Fruit fly (Drosophila melanogaster) whole organism, embryonic: Measurements from ENCODE around the gene solo.
A peak's percentile ranks its signal among the peaks of the same experiment; 100 is the strongest.

Experiments used
- Ada2b ChIP-seq: fragments of 200-800 bp; sonication (Bioruptor generic); IDR thresholded peaks from 2 replicates; pipeline ENCODE4 v1.3.6; 2022; ENCODE audit warnings: missing biosample characterization, missing genetic modification characterization
- Antp ChIP-seq: fragments of 200-800 bp; sonication (Bioruptor generic); optimal IDR thresholded peaks from 3 replicates; lab custom pipeline; 2016; ENCODE audit warnings: missing biosample characterization, missing genetic modification characterization
- CG10431 ChIP-seq: fragments of 200-800 bp; sonication (Bioruptor generic); optimal IDR thresholded peaks from 3 replicates; lab custom pipeline; 2018; ENCODE audit warnings: missing biosample characterization, mild to moderate bottlenecking, missing genetic modification characterization
- CG12104 ChIP-seq: fragments of 200-800 bp; sonication (Bioruptor generic); optimal IDR thresholded peaks from 3 replicates; lab custom pipeline; 2016; ENCODE audit warnings: missing biosample characterization, missing genetic modification characterization
- CG12769 ChIP-seq: fragments of 200-800 bp; sonication (Bioruptor generic); optimal IDR thresholded peaks from 2 replicates; lab custom pipeline; 2019; ENCODE audit warnings: missing biosample characterization, mild to moderate bottlenecking, missing genetic modification characterization, moderate library complexity
- CG12942 ChIP-seq: fragments of 200-800 bp; sonication (Bioruptor generic); optimal IDR thresholded peaks from 3 replicates; lab custom pipeline; 2016; ENCODE audit warnings: missing biosample characterization, missing genetic modification characterization
- CG14050 ChIP-seq: fragments of 200-800 bp; sonication (Bioruptor generic); IDR thresholded peaks from 3 replicates; pipeline ENCODE4 v1.3.6; 2022; ENCODE audit warnings: missing biosample characterization, missing genetic modification characterization
- CG14860 ChIP-seq: fragments of 200-800 bp; sonication (Bioruptor generic); IDR thresholded peaks from 3 replicates; pipeline ENCODE4 v1.3.6; 2022; ENCODE audit warnings: missing biosample characterization, missing genetic modification characterization; ENCODE audit not compliant: partially characterized antibody
- CG15601 ChIP-seq: fragments of 200-800 bp; sonication (Bioruptor generic); optimal IDR thresholded peaks from 3 replicates; lab custom pipeline; 2019; ENCODE audit warnings: missing biosample characterization, mild to moderate bottlenecking, missing genetic modification characterization, moderate library complexity
- CG15696 ChIP-seq: fragments of 200-800 bp; sonication (Bioruptor generic); optimal IDR thresholded peaks from 2 replicates; lab custom pipeline; 2019; ENCODE audit warnings: missing biosample characterization, mild to moderate bottlenecking, missing genetic modification characterization, moderate library complexity
- CG2678 ChIP-seq: fragments of 200-800 bp; sonication (Bioruptor generic); optimal IDR thresholded peaks from 3 replicates; lab custom pipeline; 2019; ENCODE audit warnings: missing biosample characterization, mild to moderate bottlenecking, missing genetic modification characterization, moderate library complexity
- CG31388 ChIP-seq: fragments of 200-800 bp; sonication (Bioruptor generic); optimal IDR thresholded peaks from 2 replicates; lab custom pipeline; 2016; ENCODE audit warnings: missing biosample characterization, missing genetic modification characterization
- CG32772 ChIP-seq: fragments of 200-800 bp; sonication (Bioruptor generic); IDR thresholded peaks from 2 replicates; pipeline ENCODE4 v1.3.6; 2022; ENCODE audit warnings: missing biosample characterization, missing genetic modification characterization
- CG3407 ChIP-seq: fragments of 200-800 bp; sonication (Bioruptor generic); optimal IDR thresholded peaks from 2 replicates; lab custom pipeline; 2018; ENCODE audit warnings: missing biosample characterization, mild to moderate bottlenecking, missing genetic modification characterization
- CG34224 ChIP-seq: fragments of 200-800 bp; sonication (Bioruptor generic); IDR thresholded peaks from 3 replicates; pipeline ENCODE4 v1.3.6; 2022; ENCODE audit warnings: missing biosample characterization, missing genetic modification characterization; ENCODE audit not compliant: partially characterized antibody
- CG34422 ChIP-seq: fragments of 200-800 bp; sonication (Bioruptor generic); IDR thresholded peaks from 3 replicates; pipeline ENCODE4 v1.3.6; 2022; ENCODE audit warnings: missing biosample characterization, missing genetic modification characterization
- CG3838 ChIP-seq: fragments of 200-800 bp; sonication (Bioruptor generic); optimal IDR thresholded peaks from 3 replicates; lab custom pipeline; 2016; ENCODE audit warnings: missing biosample characterization, missing genetic modification characterization
- CG3847 ChIP-seq: fragments of 200-800 bp; sonication (Bioruptor generic); IDR thresholded peaks from 2 replicates; pipeline ENCODE4 v1.3.6; 2022; ENCODE audit warnings: missing biosample characterization, missing genetic modification characterization
- CG42726 ChIP-seq: fragments of 200-800 bp; sonication (Bioruptor generic); IDR thresholded peaks from 2 replicates; pipeline ENCODE4 v1.3.6; 2022; ENCODE audit warnings: missing biosample characterization, missing genetic modification characterization; ENCODE audit not compliant: partially characterized antibody
- CG4360 ChIP-seq: fragments of 200-800 bp; sonication (Bioruptor generic); IDR thresholded peaks from 2 replicates; pipeline ENCODE4 v1.3.6; 2022; ENCODE audit warnings: missing biosample characterization, missing genetic modification characterization
- CG9817 ChIP-seq: fragments of 200-800 bp; sonication (Bioruptor generic); optimal IDR thresholded peaks from 2 replicates; lab custom pipeline; 2018; ENCODE audit warnings: missing biosample characterization, mild to moderate bottlenecking, missing genetic modification characterization, moderate library complexity
- CTCF ChIP-seq: fragments of 200-800 bp; sonication (Bioruptor generic); optimal IDR thresholded peaks from 2 replicates; lab custom pipeline; 2017; ENCODE audit warnings: missing biosample characterization, mild to moderate bottlenecking, missing genetic modification characterization, moderate library complexity
- Dip2 ChIP-seq: fragments of 200-800 bp; sonication (Bioruptor generic); IDR thresholded peaks from 2 replicates; pipeline ENCODE4 v1.3.6; 2022; ENCODE audit warnings: missing biosample characterization, missing genetic modification characterization
- ERR ChIP-seq: fragments of 200-800 bp; sonication (Bioruptor generic); optimal IDR thresholded peaks from 2 replicates; lab custom pipeline; 2016; ENCODE audit warnings: missing biosample characterization, missing genetic modification characterization
- Lhr ChIP-seq: fragments of 200-800 bp; sonication (Bioruptor generic); optimal IDR thresholded peaks from 3 replicates; lab custom pipeline; 2017; ENCODE audit warnings: mild to moderate bottlenecking, missing biosample characterization, missing genetic modification reagents, missing genetic modification characterization
- Med ChIP-seq: fragments of 200-800 bp; sonication (Bioruptor generic); peaks from one replicate; lab custom pipeline; 2016; ENCODE audit warnings: missing biosample characterization, missing genetic modification characterization, mild to moderate bottlenecking, inconsistent platforms, moderate library complexity
- NK7.1 ChIP-seq: fragments of 200-800 bp; sonication (Bioruptor generic); optimal IDR thresholded peaks from 3 replicates; lab custom pipeline; 2016; ENCODE audit warnings: missing biosample characterization, missing genetic modification characterization
- Oaz ChIP-seq: fragments of 200-800 bp; sonication (Bioruptor generic); IDR thresholded peaks from 2 replicates; pipeline ENCODE4 v1.3.6; 2022; ENCODE audit warnings: missing biosample characterization, missing genetic modification characterization
- Poxn ChIP-seq: fragments of 200-800 bp; sonication (Bioruptor generic); IDR thresholded peaks from 2 replicates; pipeline ENCODE4 v1.3.6; 2022; ENCODE audit warnings: missing biosample characterization, missing genetic modification characterization
- Stat92E ChIP-seq, 3 experiments: fragments of >200 bp in 2 of 3; fragments of 200-800 bp in 1 of 3; sonication (Bioruptor generic) in 1 of 3; optimal IDR thresholded peaks; 2 replicates each; lab custom pipeline; 2017 to 2019; ENCODE audit warnings: missing biosample characterization in 3 of 3, missing genetic modification characterization in 3 of 3, mild to moderate bottlenecking in 1 of 3, moderate library complexity in 1 of 3
- caup ChIP-seq: fragments of 200-800 bp; sonication (Bioruptor generic); optimal IDR thresholded peaks from 3 replicates; lab custom pipeline; 2017; ENCODE audit warnings: missing biosample characterization, mild to moderate bottlenecking, missing genetic modification characterization, moderate library complexity; ENCODE audit not compliant: severe bottlenecking
- fru ChIP-seq: fragments of >200 bp; optimal IDR thresholded peaks from 2 replicates; lab custom pipeline; 2017
- ftz-f1 ChIP-seq: fragments of 200-800 bp; sonication (Bioruptor generic); optimal IDR thresholded peaks from 2 replicates; lab custom pipeline; 2016; ENCODE audit warnings: missing biosample characterization, missing genetic modification characterization
- gcm ChIP-seq: fragments of 200-800 bp; sonication (Bioruptor generic); optimal IDR thresholded peaks from 2 replicates; lab custom pipeline; 2019; ENCODE audit warnings: missing biosample characterization, mild to moderate bottlenecking, missing genetic modification characterization, moderate library complexity
- gsb-n ChIP-seq: fragments of 200-800 bp; sonication (Bioruptor generic); optimal IDR thresholded peaks from 3 replicates; lab custom pipeline; 2018; ENCODE audit warnings: missing biosample characterization, mild to moderate bottlenecking, missing genetic modification characterization
- ham ChIP-seq: fragments of 200-800 bp; sonication (Bioruptor generic); IDR thresholded peaks from 2 replicates; pipeline ENCODE4 v1.3.6; 2022; ENCODE audit warnings: missing biosample characterization, missing genetic modification characterization
- knrl ChIP-seq: fragments of 200-800 bp; sonication (Bioruptor generic); IDR thresholded peaks from 3 replicates; pipeline ENCODE4 v1.3.6; 2022; ENCODE audit warnings: missing biosample characterization, missing genetic modification characterization; ENCODE audit not compliant: partially characterized antibody
- lbe ChIP-seq: fragments of 200-800 bp; sonication (Bioruptor generic); optimal IDR thresholded peaks from 2 replicates; lab custom pipeline; 2016; ENCODE audit warnings: missing biosample characterization, mild to moderate bottlenecking, missing genetic modification characterization
- lilli ChIP-seq: fragments of 200-800 bp; sonication (Bioruptor generic); optimal IDR thresholded peaks from 3 replicates; lab custom pipeline; 2016; ENCODE audit warnings: missing biosample characterization, missing genetic modification characterization
- odd ChIP-seq: fragments of 200-800 bp; sonication (Bioruptor generic); optimal IDR thresholded peaks from 2 replicates; lab custom pipeline; 2017; ENCODE audit warnings: missing biosample characterization, mild to moderate bottlenecking, missing genetic modification characterization
- onecut ChIP-seq: fragments of 200-800 bp; sonication (Bioruptor generic); IDR thresholded peaks from 2 replicates; pipeline ENCODE4 v1.3.6; 2022; ENCODE audit warnings: missing biosample characterization, missing genetic modification characterization
- pzg ChIP-seq: fragments of 200-800 bp; sonication (Bioruptor generic); optimal IDR thresholded peaks from 3 replicates; lab custom pipeline; 2018; ENCODE audit warnings: missing biosample characterization, mild to moderate bottlenecking, missing genetic modification characterization, moderate library complexity
- rib ChIP-seq: fragments of 200-800 bp; sonication (Bioruptor generic); IDR thresholded peaks from 2 replicates; pipeline ENCODE4 v1.3.6; 2022; ENCODE audit warnings: missing biosample characterization, missing genetic modification characterization
- row ChIP-seq: fragments of 200-800 bp; sonication (Bioruptor generic); IDR thresholded peaks from 3 replicates; pipeline ENCODE4 v1.3.6; 2022; ENCODE audit warnings: missing biosample characterization, missing genetic modification characterization
- scrt ChIP-seq: fragments of 200-800 bp; sonication (Bioruptor generic); optimal IDR thresholded peaks from 2 replicates; lab custom pipeline; 2018; ENCODE audit warnings: missing biosample characterization, mild to moderate bottlenecking, missing genetic modification characterization, moderate library complexity
- sim ChIP-seq: fragments of 200-800 bp; sonication (Bioruptor generic); IDR thresholded peaks from 2 replicates; pipeline ENCODE4 v1.3.6; 2022; ENCODE audit warnings: missing biosample characterization, missing genetic modification characterization
- sug ChIP-seq: fragments of 200-800 bp; optimal IDR thresholded peaks from 2 replicates; lab custom pipeline; 2019; ENCODE audit warnings: missing biosample characterization, mild to moderate bottlenecking, missing genetic modification characterization, moderate library complexity
- tna ChIP-seq: fragments of 200-800 bp; sonication (Bioruptor generic); IDR thresholded peaks from 2 replicates; pipeline ENCODE4 v1.3.6; 2022; ENCODE audit warnings: missing biosample characterization, missing genetic modification characterization; ENCODE audit not compliant: partially characterized antibody
- zen2 ChIP-seq: fragments of 200-800 bp; sonication (Bioruptor generic); IDR thresholded peaks from 3 replicates; pipeline ENCODE4 v1.3.6; 2022; ENCODE audit warnings: missing biosample characterization, missing genetic modification characterization; ENCODE audit not compliant: partially characterized antibody

The solo gene

DNA sequence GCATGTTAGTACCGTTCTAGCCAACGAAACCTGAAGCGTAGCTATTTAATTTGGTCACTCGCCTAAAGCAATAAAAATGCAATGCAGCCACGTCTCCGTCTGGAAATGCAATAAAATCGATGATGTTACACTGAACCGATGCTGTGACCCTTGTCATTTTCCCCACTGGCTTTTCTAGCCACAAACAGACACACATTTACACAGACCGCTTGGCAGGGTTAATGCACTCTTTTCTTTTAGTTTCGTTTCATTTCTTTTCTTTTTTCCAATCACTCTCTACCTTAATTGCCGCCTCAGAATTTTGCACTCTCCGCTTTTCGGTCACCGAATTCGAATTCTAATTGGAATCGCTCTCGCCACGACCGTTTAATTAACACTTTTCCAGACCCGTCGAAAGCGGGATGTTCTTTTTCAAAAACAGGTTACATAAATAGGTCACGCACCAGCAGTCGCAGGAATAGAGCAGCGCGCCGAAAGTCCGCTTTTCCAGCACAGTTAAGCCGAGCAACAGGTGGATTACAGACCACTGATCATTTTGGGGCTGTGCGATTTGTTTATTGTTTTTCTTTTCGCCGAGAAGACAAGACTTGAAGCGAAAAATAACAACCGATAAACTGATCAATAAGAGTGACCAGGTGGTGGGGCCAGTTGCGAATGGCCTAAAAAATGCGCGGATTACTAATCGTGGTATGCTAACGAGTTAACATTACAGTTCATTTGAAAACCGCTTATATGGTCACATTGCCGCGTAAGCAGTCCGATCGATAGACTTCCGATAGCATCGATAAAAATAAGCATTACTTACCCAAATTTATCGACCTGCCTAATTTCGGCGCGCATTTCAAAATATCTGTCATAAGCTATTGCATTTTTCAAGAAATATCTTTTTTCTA is 4.0 kb upstream of the solo start, which contains the start of gene ck (continued):
- peak; percentile 82 for TF ChIP-seq Lhr (GFP tag; lab: Kevin White, UChicago)
- no peak for TF ChIP-seq CG32772 (GFP tag; lab: Robert Waterston, UW)
- TF ChIP-seq knrl (GFP tag; lab: Robert Waterston, UW) = peak; percentile 60
- no peak for TF ChIP-seq scrt (GFP tag; lab: Kevin White, UChicago)
- peak; percentile 29 for TF ChIP-seq gsb-n (tag; lab: Kevin White, UChicago)
- TF ChIP-seq CG34422 (GFP tag; lab: Robert Waterston, UW) = no peak
- no peak for TF ChIP-seq Ada2b (GFP tag; lab: Robert Waterston, UW)
- TF ChIP-seq caup (GFP tag; lab: Kevin White, UChicago) = no peak
- TF ChIP-seq row (GFP tag; lab: Robert Waterston, UW) = peak; percentile 30; the same call in 1 of the 3 replicates
- no peak; the same call in 2 of the 3 replicates for TF ChIP-seq zen2
- no peak for TF ChIP-seq CG4360
- no peak for TF ChIP-seq fru (lab: Kevin White, UChicago)
- TF ChIP-seq CG31388 (GFP tag; lab: Kevin White, UChicago) = no peak
- TF ChIP-seq CG2678 (tag; lab: Kevin White, UChicago) = no peak
- TF ChIP-seq rib (GFP tag; lab: Robert Waterston, UW) = no peak
- TF ChIP-seq CG3838 (GFP tag; lab: Kevin White, UChicago) = no peak
- no peak for TF ChIP-seq Dip2 (GFP tag; lab: Robert Waterston, UW)
- no peak for TF ChIP-seq sim
- no peak for TF ChIP-seq CG14050 (GFP tag; lab: Robert Waterston, UW)
- TF ChIP-seq Poxn (GFP tag; lab: Robert Waterston, UW) = no peak
- peak; percentile 93 for TF ChIP-seq pzg (GFP tag; lab: Kevin White, UChicago)
- no peak for TF ChIP-seq CG12104 (GFP tag; lab: Kevin White, UChicago)
- no peak for TF ChIP-seq CG15696 (tag; lab: Kevin White, UChicago)
- no peak for TF ChIP-seq Oaz (GFP tag; lab: Robert Waterston, UW)
- TF ChIP-seq gcm (GFP tag; lab: Kevin White, UChicago) = no peak
- no peak for TF ChIP-seq CG9817 (tag; lab: Kevin White, UChicago)
- peak; percentile 1 for TF ChIP-seq CG15601
- TF ChIP-seq CG42726 (GFP tag; lab: Robert Waterston, UW) = 0 out of 2 replicates have a peak, but pooled peaks have one; percentile 51
- no peak for TF ChIP-seq CG3407
- no peak for TF ChIP-seq onecut (GFP tag; lab: Robert Waterston, UW)
- peak; percentile 59 for TF ChIP-seq CG34224 (GFP tag; lab: Robert Waterston, UW)
- peak; percentile 66 for TF ChIP-seq Med (GFP tag; lab: Kevin White, UChicago)
- peak; percentile 46; the same call in 1 of the 2 replicates for TF ChIP-seq CG3847 (GFP tag; lab: Robert Waterston, UW)
- no peak for TF ChIP-seq odd (GFP tag; lab: Kevin White, UChicago)
- no peak for TF ChIP-seq lbe (GFP tag; lab: Kevin White, UChicago)
- no peak for TF ChIP-seq CG12942 (GFP tag; lab: Kevin White, UChicago)
- TF ChIP-seq sug (tag; lab: Kevin White, UChicago) = peak; percentile 46
- TF ChIP-seq Antp (GFP tag; lab: Kevin White, UChicago) = no peak
- TF ChIP-seq Stat92E (GFP tag; optimal IDR thresholded peaks at IDR 0.05; lab: Kevin White, UChicago) = peak in 1 of 3 experiments; percentile 27
- peak; percentile 77 for TF ChIP-seq CG12769 (tag; lab: Kevin White, UChicago)
- no peak for TF ChIP-seq CTCF (GFP tag; lab: Kevin White, UChicago)
- TF ChIP-seq CG14860 (GFP tag; lab: Robert Waterston, UW) = peak; percentile 68
- no peak for TF ChIP-seq ham (GFP tag; lab: Robert Waterston, UW)
- TF ChIP-seq ftz-f1 (GFP tag; lab: Kevin White, UChicago) = no peak
- no peak for TF ChIP-seq lilli (GFP tag; lab: Kevin White, UChicago)
- TF ChIP-seq ERR (GFP tag; lab: Kevin White, UChicago) = no peak
- no peak for TF ChIP-seq CG10431
- TF ChIP-seq NK7.1 = no peak
- TF ChIP-seq tna = peak; percentile 77
